Fruit fly (Drosophila melanogaster) whole organism, embryonic: Measurements from ENCODE around the gene CG43135.

Experiments
- ATbp ChIP-seq: fragments of 200-800 bp; sonication (Bioruptor generic); optimal IDR thresholded peaks from 2 replicates; lab custom pipeline; 2017; ENCODE audit warnings: missing biosample characterization, mild to moderate bottlenecking, missing genetic modification characterization, missing genetic modification reagents
- Awh ChIP-seq: fragments of 200-800 bp; sonication (Bioruptor generic); IDR thresholded peaks from 2 replicates; pipeline ENCODE4, ENCODE4 v1.3.6; 2022; ENCODE audit warnings: missing biosample characterization, missing genetic modification characterization
- CG10366 ChIP-seq: fragments of 200-800 bp; sonication (Bioruptor generic); IDR thresholded peaks from 2 replicates; pipeline ENCODE4 v1.3.6; 2022; ENCODE audit warnings: missing biosample characterization, missing genetic modification characterization
- CG11504 ChIP-seq: fragments of 200-800 bp; sonication (Bioruptor generic); optimal IDR thresholded peaks from 3 replicates; lab custom pipeline; 2019; ENCODE audit warnings: missing biosample characterization, mild to moderate bottlenecking, missing genetic modification characterization, moderate library complexity
- CG12236 ChIP-seq: fragments of 200-800 bp; sonication (Bioruptor generic); optimal IDR thresholded peaks from 2 replicates; lab custom pipeline; 2016; ENCODE audit warnings: missing biosample characterization, missing genetic modification characterization
- CG12391 ChIP-seq: fragments of 200-800 bp; sonication (Bioruptor generic); optimal IDR thresholded peaks from 3 replicates; lab custom pipeline; 2018; ENCODE audit warnings: missing biosample characterization, mild to moderate bottlenecking, missing genetic modification characterization, moderate library complexity
- CG13424 ChIP-seq: fragments of 200-800 bp; sonication (Bioruptor generic); optimal IDR thresholded peaks from 2 replicates; lab custom pipeline; 2019; ENCODE audit warnings: missing biosample characterization, mild to moderate bottlenecking, missing genetic modification characterization, moderate library complexity
- CG15696 ChIP-seq: fragments of 200-800 bp; sonication (Bioruptor generic); optimal IDR thresholded peaks from 2 replicates; lab custom pipeline; 2019; ENCODE audit warnings: missing biosample characterization, mild to moderate bottlenecking, missing genetic modification characterization, moderate library complexity
- CG17359 ChIP-seq: fragments of 200-800 bp; sonication (Bioruptor generic); optimal IDR thresholded peaks from 3 replicates; lab custom pipeline; 2018; ENCODE audit warnings: missing biosample characterization, mild to moderate bottlenecking, missing genetic modification characterization, moderate library complexity
- CG17802 ChIP-seq: fragments of 200-800 bp; sonication (Bioruptor generic); optimal IDR thresholded peaks from 2 replicates; lab custom pipeline; 2018; ENCODE audit warnings: missing biosample characterization, mild to moderate bottlenecking, missing genetic modification characterization, moderate library complexity
- CG17912 ChIP-seq: fragments of 200-800 bp; sonication (Bioruptor generic); optimal IDR thresholded peaks from 2 replicates; lab custom pipeline; 2018; ENCODE audit warnings: missing biosample characterization, mild to moderate bottlenecking, missing genetic modification characterization
- CG1792 ChIP-seq: fragments of 200-800 bp; sonication (Bioruptor generic); optimal IDR thresholded peaks from 2 replicates; lab custom pipeline; 2016; ENCODE audit warnings: missing biosample characterization, missing genetic modification characterization
- CG18764 ChIP-seq: fragments of 200-800 bp; sonication (Bioruptor generic); optimal IDR thresholded peaks from 3 replicates; lab custom pipeline; 2016; ENCODE audit warnings: missing biosample characterization, missing genetic modification characterization
- CG2129 ChIP-seq: fragments of 200-800 bp; sonication (Bioruptor generic); IDR thresholded peaks from 2 replicates; pipeline ENCODE4 v1.3.6; 2022; ENCODE audit warnings: missing biosample characterization, missing genetic modification characterization; ENCODE audit not compliant: partially characterized antibody
- CG3847 ChIP-seq: fragments of 200-800 bp; sonication (Bioruptor generic); IDR thresholded peaks from 2 replicates; pipeline ENCODE4 v1.3.6; 2022; ENCODE audit warnings: missing biosample characterization, missing genetic modification characterization
- CG6813 ChIP-seq: fragments of 200-800 bp; sonication (Bioruptor generic); optimal IDR thresholded peaks from 2 replicates; lab custom pipeline; 2017; ENCODE audit warnings: missing biosample characterization, missing genetic modification characterization, mild to moderate bottlenecking, moderate library complexity, missing genetic modification reagents
- CG8359 ChIP-seq: fragments of 200-800 bp; sonication (Bioruptor generic); optimal IDR thresholded peaks from 2 replicates; lab custom pipeline; 2017; ENCODE audit warnings: missing biosample characterization, mild to moderate bottlenecking, missing genetic modification characterization, borderline replicate concordance
- CG8924 ChIP-seq: fragments of 200-800 bp; optimal IDR thresholded peaks from 3 replicates; lab custom pipeline; 2019; ENCODE audit warnings: missing biosample characterization, mild to moderate bottlenecking, missing genetic modification characterization, moderate library complexity
- CrebB ChIP-seq: fragments of 200-800 bp; sonication (Bioruptor generic); optimal IDR thresholded peaks from 3 replicates; lab custom pipeline; 2018; ENCODE audit warnings: missing biosample characterization, mild to moderate bottlenecking, missing genetic modification characterization
- D ChIP-seq, 2 experiments: fragments of 200-800 bp in 1 of 2; fragments of >200 bp in 1 of 2; sonication (Bioruptor generic) in 1 of 2; optimal IDR thresholded peaks; 2 replicates in 1 of 2; 3 replicates in 1 of 2; lab custom pipeline; 2017; ENCODE audit warnings: mild to moderate bottlenecking in 1 of 2, missing biosample characterization in 1 of 2, missing genetic modification characterization in 1 of 2, missing genetic modification reagents in 1 of 2
- D19A ChIP-seq: fragments of 200-800 bp; optimal IDR thresholded peaks from 3 replicates; lab custom pipeline; 2019; ENCODE audit warnings: missing biosample characterization, mild to moderate bottlenecking, missing genetic modification characterization, moderate library complexity
- Fer3 ChIP-seq: fragments of 200-800 bp; sonication (Bioruptor generic); optimal IDR thresholded peaks from 2 replicates; lab custom pipeline; 2018; ENCODE audit warnings: missing biosample characterization, mild to moderate bottlenecking, missing genetic modification characterization, moderate library complexity
- GATAe ChIP-seq: fragments of 200-800 bp; sonication (Bioruptor generic); conservative IDR thresholded peaks from 2 replicates; pipeline ENCODE4 v1.3.6; 2022; ENCODE audit warnings: missing biosample characterization, missing genetic modification characterization
- Gsc ChIP-seq: fragments of 200-800 bp; sonication (Bioruptor generic); IDR thresholded peaks from 2 replicates; pipeline ENCODE4 v1.3.6; 2022; ENCODE audit warnings: missing biosample characterization, missing genetic modification characterization
- HLH3B ChIP-seq: fragments of 200-800 bp; sonication (Bioruptor generic); IDR thresholded peaks from 2 replicates; pipeline ENCODE4 v1.3.6; 2022; ENCODE audit warnings: missing biosample characterization, missing genetic modification characterization
- Hr51 ChIP-seq, 2 experiments: fragments of 200-800 bp; sonication (Bioruptor generic); optimal IDR thresholded peaks; 2 replicates in 1 of 2; 3 replicates in 1 of 2; lab custom pipeline; 2016 to 2018; ENCODE audit warnings: missing biosample characterization in 2 of 2, missing genetic modification characterization in 2 of 2, mild to moderate bottlenecking in 1 of 2, moderate library complexity in 1 of 2
- Hr78 ChIP-seq, 2 experiments: fragments of 200-800 bp in 1 of 2; fragments of >200 bp in 1 of 2; sonication (Bioruptor generic) in 1 of 2; optimal IDR thresholded peaks; 2 replicates each; lab custom pipeline; 2017 to 2019; ENCODE audit warnings: missing biosample characterization in 2 of 2, missing genetic modification characterization in 2 of 2, mild to moderate bottlenecking in 1 of 2, moderate library complexity in 1 of 2
- PHDP ChIP-seq: fragments of 200-800 bp; sonication (Bioruptor generic); optimal IDR thresholded peaks from 3 replicates; lab custom pipeline; 2018; ENCODE audit warnings: missing biosample characterization, mild to moderate bottlenecking, missing genetic modification characterization, moderate library complexity
- Sry-δ ChIP-seq: fragments of 200-800 bp; sonication (Bioruptor generic); optimal IDR thresholded peaks from 2 replicates; lab custom pipeline; 2016; ENCODE audit warnings: missing biosample characterization, missing genetic modification characterization
- al ChIP-seq: fragments of 200-800 bp; sonication (Bioruptor generic); IDR thresholded peaks from 2 replicates; pipeline ENCODE4 v1.3.6; 2022; ENCODE audit warnings: missing biosample characterization, missing genetic modification characterization
- az2 ChIP-seq: fragments of 200-800 bp; sonication (Bioruptor generic); optimal IDR thresholded peaks from 3 replicates; lab custom pipeline; 2016; ENCODE audit warnings: missing biosample characterization, missing genetic modification characterization
- cg ChIP-seq: fragments of 200-800 bp; sonication (Bioruptor generic); optimal IDR thresholded peaks from 3 replicates; lab custom pipeline; 2019; ENCODE audit warnings: missing biosample characterization, mild to moderate bottlenecking, missing genetic modification characterization, moderate library complexity
- chn ChIP-seq: fragments of 200-800 bp; sonication (Bioruptor generic); optimal IDR thresholded peaks from 2 replicates; lab custom pipeline; 2016; ENCODE audit warnings: missing biosample characterization, missing genetic modification characterization
- dmrt11E ChIP-seq: fragments of 200-800 bp; sonication (Bioruptor generic); optimal IDR thresholded peaks from 3 replicates; lab custom pipeline; 2018; ENCODE audit warnings: missing biosample characterization, mild to moderate bottlenecking, missing genetic modification characterization, moderate library complexity
- dmrt99B ChIP-seq: fragments of 200-800 bp; sonication (Bioruptor generic); optimal IDR thresholded peaks from 2 replicates; lab custom pipeline; 2018; ENCODE audit warnings: missing biosample characterization, mild to moderate bottlenecking, missing genetic modification characterization, moderate library complexity
- gem ChIP-seq: fragments of 200-800 bp; sonication (Bioruptor generic); optimal IDR thresholded peaks from 2 replicates; lab custom pipeline; 2019; ENCODE audit warnings: missing biosample characterization, mild to moderate bottlenecking, missing genetic modification characterization, moderate library complexity
- insv ChIP-seq, 2 experiments: fragments of 200-800 bp; sonication (Bioruptor generic); optimal IDR thresholded peaks; 3 replicates each; lab custom pipeline; 2016 to 2018; ENCODE audit warnings: missing biosample characterization in 2 of 2, missing genetic modification characterization in 2 of 2
- ken ChIP-seq: fragments of 200-800 bp; sonication (Bioruptor generic); IDR thresholded peaks from 3 replicates; pipeline ENCODE4 v1.3.6; 2022; ENCODE audit warnings: missing biosample characterization, missing genetic modification characterization
- lilli ChIP-seq: fragments of 200-800 bp; sonication (Bioruptor generic); optimal IDR thresholded peaks from 3 replicates; lab custom pipeline; 2016; ENCODE audit warnings: missing biosample characterization, missing genetic modification characterization
- lmd ChIP-seq: fragments of 200-800 bp; sonication (Bioruptor generic); IDR thresholded peaks from 2 replicates; pipeline ENCODE4 v1.3.6; 2022; ENCODE audit warnings: missing biosample characterization, missing genetic modification characterization
- nau ChIP-seq: fragments of 200-800 bp; sonication (Bioruptor generic); optimal IDR thresholded peaks from 3 replicates; lab custom pipeline; 2017; ENCODE audit warnings: missing biosample characterization, mild to moderate bottlenecking, missing genetic modification characterization, missing genetic modification reagents
- odd ChIP-seq: fragments of 200-800 bp; sonication (Bioruptor generic); optimal IDR thresholded peaks from 2 replicates; lab custom pipeline; 2017; ENCODE audit warnings: missing biosample characterization, mild to moderate bottlenecking, missing genetic modification characterization
- pb ChIP-seq: fragments of 200-800 bp; sonication (Bioruptor generic); optimal IDR thresholded peaks from 3 replicates; lab custom pipeline; 2016; ENCODE audit warnings: missing biosample characterization, missing genetic modification characterization
- pho ChIP-seq: fragments of 200-800 bp; sonication (Bioruptor generic); optimal IDR thresholded peaks from 2 replicates; lab custom pipeline; 2016; ENCODE audit warnings: missing biosample characterization, missing genetic modification characterization
- run ChIP-seq: fragments of 200-800 bp; sonication (Bioruptor generic); optimal IDR thresholded peaks from 3 replicates; lab custom pipeline; 2018; ENCODE audit warnings: missing biosample characterization, mild to moderate bottlenecking, missing genetic modification characterization
- sc ChIP-seq, 3 experiments: fragments of >200 bp in 2 of 3; fragments of 200-800 bp in 1 of 3; sonication (Bioruptor generic) in 1 of 3; optimal IDR thresholded peaks; 2 replicates in 2 of 3; 3 replicates in 1 of 3; lab custom pipeline; 2017; ENCODE audit warnings: mild to moderate bottlenecking in 1 of 3, missing biosample characterization in 1 of 3, missing genetic modification characterization in 1 of 3, missing genetic modification reagents in 1 of 3
- sisA ChIP-seq: fragments of 200-800 bp; sonication (Bioruptor generic); IDR thresholded peaks from 2 replicates; pipeline ENCODE4 v1.3.6; 2022; ENCODE audit warnings: missing biosample characterization, missing genetic modification characterization
- ttk ChIP-seq: fragments of 200-800 bp; sonication (Bioruptor generic); IDR thresholded peaks from 2 replicates; pipeline ENCODE4 v2.1.2; 2022; ENCODE audit warnings: missing biosample characterization, missing genetic modification characterization

CG43135 gene

dm6 chrX:4262661-4263060, 14.5 kb downstream of the CG43135 start (continued):
- TF ChIP-seq CG13424 (tag; lab: Kevin White, UChicago) (peak; percentile 57), sc (optimal IDR thresholded peaks at IDR 0.05; lab: Kevin White, UChicago) (no peak), sc (GFP tag; optimal IDR thresholded peaks at IDR 0.05; lab: Kevin White, UChicago) (no peak), CG6813 (GFP tag; lab: Kevin White, UChicago) (no peak), CG12236 (GFP tag; lab: Kevin White, UChicago) (no peak), insv (GFP tag; optimal IDR thresholded peaks at IDR 0.05; lab: Kevin White, UChicago) (no peak), run (tag; lab: Kevin White, UChicago) (no peak), CG15696 (tag; lab: Kevin White, UChicago) (no peak), az2 (GFP tag; lab: Kevin White, UChicago) (peak; percentile 28), dmrt11E (tag; lab: Kevin White, UChicago) (peak; percentile 28), dmrt99B (tag; lab: Kevin White, UChicago) (peak; percentile 66), nau (no peak), sisA (GFP tag; lab: Robert Waterston, UW) (peak; percentile 57), Hr51 (GFP tag; optimal IDR thresholded peaks at IDR 0.05; lab: Kevin White, UChicago) (peak in 1 of 2 experiments; percentile 38), Fer3 (tag; lab: Kevin White, UChicago) (peak; percentile 64), CG17912 (GFP tag; lab: Kevin White, UChicago) (no peak), lmd (GFP tag; lab: Robert Waterston, UW) (peak; percentile 52), CG3847 (GFP tag; lab: Robert Waterston, UW) (peak; percentile 46), gem (tag; lab: Kevin White, UChicago) (peak; percentile 68), cg (GFP tag; lab: Kevin White, UChicago) (no peak), Hr78 (GFP tag; optimal IDR thresholded peaks at IDR 0.05; lab: Kevin White, UChicago) (no peak), HLH3B (GFP tag; lab: Robert Waterston, UW) (0 out of 2 replicates have a peak, but pooled peaks have one; percentile 50), CG17359 (tag; lab: Kevin White, UChicago) (peak; percentile 54), al (GFP tag; lab: Robert Waterston, UW) (0 out of 2 replicates have a peak, but pooled peaks have one; percentile 18), odd (no peak), pho (GFP tag; lab: Kevin White, UChicago) (peak; percentile 20), CG8924 (tag; lab: Kevin White, UChicago) (peak; percentile 39), D19A (tag; lab: Kevin White, UChicago) (peak; percentile 22), pb (GFP tag; lab: Kevin White, UChicago) (peak; percentile 5), ATbp (peak; percentile 45), CG8359 (GFP tag; lab: Kevin White, UChicago) (no peak), CG18764 (GFP tag; lab: Kevin White, UChicago) (no peak), chn (GFP tag; lab: Kevin White, UChicago) (peak; percentile 9), Gsc (GFP tag; lab: Robert Waterston, UW) (no peak), GATAe (no peak), ken (GFP tag; lab: Robert Waterston, UW) (no peak), lilli (GFP tag; lab: Kevin White, UChicago) (peak; percentile 36), D (optimal IDR thresholded peaks at IDR 0.05; lab: Kevin White, UChicago) (no peak), D (GFP tag; optimal IDR thresholded peaks at IDR 0.05; lab: Kevin White, UChicago) (peak; percentile 37), CrebB (no peak), CG1792 (no peak), PHDP (tag; lab: Kevin White, UChicago) (peak; percentile 47), Sry-δ (no peak), Awh (GFP tag; lab: Robert Waterston, UW) (0 out of 2 replicates have a peak, but pooled peaks have one; percentile 12), CG17802 (tag; lab: Kevin White, UChicago) (no peak), CG10366 (GFP tag; lab: Robert Waterston, UW) (no peak), CG2129 (GFP tag; lab: Robert Waterston, UW) (no peak), ttk (GFP tag; lab: Robert Waterston, UW) (peak; percentile 16; the same call in 1 of the 2 replicates), CG12391 (tag; lab: Kevin White, UChicago) (peak; percentile 41), CG11504 (tag; lab: Kevin White, UChicago) (peak; percentile 66)
